Worm (Caenorhabditis elegans) whole organism, late embryonic: ENCODE results near the gene twk-7.

Experiments used
- F13H6.1 ChIP-seq: sonication (generic microtip); optimal IDR thresholded peaks from 2 replicates; lab custom pipeline; 2016; ENCODE audit warnings: missing genetic modification characterization, missing compliant biosample characterization
- ama-1 ChIP-seq: fragments of 150-350 bp; optimal IDR thresholded peaks from 2 replicates; lab custom pipeline; 2014
- ceh-31 ChIP-seq: sonication (generic microtip); optimal IDR thresholded peaks from 2 replicates; lab custom pipeline; 2016; ENCODE audit warnings: missing genetic modification characterization, missing compliant biosample characterization
- ceh-48 ChIP-seq: sonication (generic microtip); optimal IDR thresholded peaks from 2 replicates; lab custom pipeline; 2016; ENCODE audit warnings: missing genetic modification characterization, inconsistent platforms, missing compliant biosample characterization
- fkh-10 ChIP-seq: fragments of 150-350 bp; optimal IDR thresholded peaks from 2 replicates; lab custom pipeline; 2014; ENCODE audit warnings: missing biosample characterization, missing genetic modification reagents, missing genetic modification characterization
- unc-86 ChIP-seq: sonication (generic microtip); optimal IDR thresholded peaks from 2 replicates; lab custom pipeline; 2016; ENCODE audit warnings: missing genetic modification characterization, missing compliant biosample characterization

DNA sequence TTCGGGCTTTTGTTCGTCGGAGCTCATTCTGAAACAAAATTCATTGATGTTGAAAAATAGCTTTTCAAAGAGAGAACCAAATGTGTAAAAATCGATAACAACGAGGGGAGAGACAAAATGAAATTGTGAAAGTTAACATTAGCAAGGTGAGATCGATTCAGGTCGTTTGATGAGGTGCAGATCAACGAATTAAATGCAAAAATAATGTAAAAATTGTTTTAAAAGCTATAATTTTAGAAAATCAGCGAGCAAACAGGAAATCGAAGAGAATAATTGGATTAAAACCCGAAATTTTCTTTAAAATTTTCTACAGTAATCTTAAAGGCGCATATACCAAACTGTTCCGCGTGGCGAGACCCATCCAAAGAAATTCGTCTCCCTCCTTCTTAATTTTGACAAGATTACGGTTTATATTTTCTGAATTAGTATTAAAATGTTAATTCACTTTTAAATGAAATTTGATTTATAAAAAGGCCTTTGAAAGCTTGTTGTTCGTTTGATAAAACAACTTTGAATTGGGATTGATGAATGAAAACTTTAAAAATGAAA lies 25.1 kb downstream of the twk-7 start, which contains the start of gene C13G5.2:
- TF ChIP-seq ceh-48 (tag; lab: Kevin White, UChicago) (no peak), fkh-10 (GFP tag; lab: Kevin White, UChicago) (no peak), ama-1 (no peak), unc-86 (tag; lab: Kevin White, UChicago) (no peak), F13H6.1 (no peak), ceh-31 (no peak)
